Worm (Caenorhabditis elegans): Measurements from ENCODE around the gene nmad-1.

nmad-1 gene

DNA sequence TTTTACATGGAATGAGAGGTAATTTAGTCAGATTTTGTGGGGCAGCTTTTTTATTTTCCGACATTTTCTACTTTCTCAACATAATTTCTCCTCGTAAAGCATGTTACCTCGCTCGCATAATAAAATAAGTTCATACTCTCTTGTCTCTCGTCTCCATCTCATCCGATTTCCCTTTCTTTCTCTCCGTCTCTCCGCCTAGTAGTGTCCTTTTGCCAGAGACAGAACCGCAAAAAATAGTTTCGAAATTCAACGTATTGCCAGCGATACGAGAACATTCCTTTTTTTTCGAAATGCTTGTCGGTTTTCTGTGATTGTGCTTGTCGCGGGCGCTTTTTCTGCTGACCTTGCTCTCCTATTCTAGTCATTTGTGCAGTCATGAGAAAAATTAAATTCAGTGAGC, 50.6 kb downstream of the nmad-1 start (continued):
- TF ChIP-seq lir-3 (tag; optimal IDR thresholded peaks at IDR 0.05; ENCODE audit: poor library complexity) (peak; percentile 34), nhr-84 (tag; optimal IDR thresholded peaks at IDR 0.05) (no peak), ceh-82 (tag; optimal IDR thresholded peaks at IDR 0.05) (peak; percentile 26 to 64 (median 55)), pqm-1 (tag; optimal IDR thresholded peaks at IDR 0.05) (no peak), jun-1 (tag; optimal IDR thresholded peaks at IDR 0.05) (peak; percentile 61)

DNA sequence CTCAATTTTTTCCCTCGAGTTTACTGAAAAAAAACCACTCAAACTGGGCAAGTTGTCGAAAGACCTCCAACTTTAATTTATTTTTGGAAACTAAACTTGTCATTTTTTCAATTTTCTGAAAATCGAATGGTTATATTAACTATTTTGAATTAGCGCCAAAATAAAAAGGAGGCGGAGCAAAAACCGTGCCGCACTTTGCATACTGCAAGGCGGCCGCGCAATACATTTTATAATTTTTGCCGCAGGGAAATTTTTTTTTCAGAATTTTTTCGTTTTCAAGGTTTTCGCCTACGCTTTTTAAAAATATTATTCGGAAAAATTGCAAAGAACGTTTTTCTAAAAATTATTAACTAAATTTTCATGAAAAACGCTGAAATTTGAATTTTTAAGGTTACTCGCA, 51.1 kb downstream of the nmad-1 start:
- TF ChIP-seq dpl-1 (GFP tag; optimal IDR thresholded peaks at IDR 0.05) (peak in 1 of 3 experiments; percentile 28), efl-1 (optimal IDR thresholded peaks at IDR 0.05) (no peak), efl-1 (GFP tag; optimal IDR thresholded peaks at IDR 0.05 in 1 of 2) (peak; percentile 24 to 93), hpl-2 (GFP tag; optimal IDR thresholded peaks at IDR 0.05) (no peak), efl-3 (GFP tag; optimal IDR thresholded peaks at IDR 0.05) (no peak)
